Worm (Caenorhabditis elegans) whole organism, L4/young adult: ENCODE results near the gene aptf-3.

Source experiments
- W03F9.2 ChIP-seq: fragments of 150-350 bp; optimal IDR thresholded peaks from 2 replicates; lab custom pipeline; 2014; ENCODE audit warnings: missing biosample characterization, missing genetic modification characterization
- dao-5 ChIP-seq: sonication (generic microtip); optimal IDR thresholded peaks from 2 replicates; lab custom pipeline; 2016; ENCODE audit warnings: missing genotype, missing genetic modification characterization, moderate library complexity, missing compliant biosample characterization
- him-1 ChIP-seq: sonication (generic microtip); optimal IDR thresholded peaks from 2 replicates; lab custom pipeline; 2016; ENCODE audit warnings: missing genotype, missing genetic modification reagents, missing genetic modification characterization, missing compliant biosample characterization

- TF ChIP-seq dao-5 (tag; lab: Kevin White, UChicago) (no peak), him-1 (tag; lab: Kevin White, UChicago) (no peak), W03F9.2 (tag; lab: Kevin White, UChicago) (no peak)
Measured at ce11 chrII:8634386-8634785, 40.4 kb downstream of the aptf-3 start, which contains the start of gene cutl-12.
